In the genomic region with DNA sequence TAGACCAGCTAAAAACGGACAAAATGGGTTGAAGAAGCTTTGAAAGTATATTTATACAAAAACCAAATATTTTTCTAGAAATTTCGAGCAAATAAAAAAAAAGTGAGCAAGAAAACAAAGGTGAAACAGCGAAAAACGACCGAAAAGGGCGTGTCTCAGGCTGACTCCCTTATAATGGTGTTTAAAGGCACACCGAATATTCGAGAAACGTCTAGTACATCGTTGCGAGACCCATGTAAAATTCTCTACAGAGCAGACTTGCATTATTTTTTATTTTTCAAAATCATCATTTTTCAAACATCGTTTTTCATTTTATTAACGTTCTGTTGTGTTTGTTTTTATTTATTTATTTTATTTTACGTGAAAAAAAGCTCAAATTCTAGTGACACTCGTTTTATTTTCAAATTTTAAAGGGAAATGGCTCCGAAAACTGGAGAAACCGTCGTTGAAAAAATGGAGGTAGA, we compare ENCODE assay signal across 3 worm cellular contexts.
TF ChIP-seq lines count a peak whose summit lies in the region.

rpn-3 (plus strand) TSS at position 414 of the 464 bp plus-strand sequence.

TF ChIP-seq in whole organism, L1 larva, 84 proteins besides CTCF, POLR2A, EP300 and RAD21 (continued from another document and continues in another):
- TF ChIP-seq lsy-2 (tag; optimal IDR thresholded peaks at IDR 0.05; lab: Kevin White, UChicago) (peak; percentile 97), nhr-90 (tag; optimal IDR thresholded peaks at IDR 0.05; lab: Kevin White, UChicago; ENCODE audit: poor library complexity) (peak; percentile 94), dsc-1 (tag; optimal IDR thresholded peaks at IDR 0.05; lab: Kevin White, UChicago) (peak; percentile 98), nhr-77 (tag; optimal IDR thresholded peaks at IDR 0.05; lab: Kevin White, UChicago) (peak; percentile 95), nhr-71 (tag; optimal IDR thresholded peaks at IDR 0.05; lab: Kevin White, UChicago) (peak; percentile 98), pqm-1 (tag; optimal IDR thresholded peaks at IDR 0.05; lab: Kevin White, UChicago) (peak; percentile 53), xbp-1 (tag; optimal IDR thresholded peaks at IDR 0.05; lab: Kevin White, UChicago) (peak; percentile 96), C34B4.2 (tag; optimal IDR thresholded peaks at IDR 0.05; lab: Kevin White, UChicago) (no peak), isw-1 (GFP tag; IDR thresholded peaks at IDR 0.05; lab: Robert Waterston, UW) (peak; percentile 98), lin-14 (GFP tag; optimal IDR thresholded peaks at IDR 0.05; lab: Kevin White, UChicago) (peak; percentile 98), elt-3 (tag; optimal IDR thresholded peaks at IDR 0.05; lab: Kevin White, UChicago) (peak in 5 of 6 experiments; percentile 27 to 95 (median 90)), egl-13 (tag; optimal IDR thresholded peaks at IDR 0.05; lab: Kevin White, UChicago) (peak; percentile 95), ces-1 (GFP tag; optimal IDR thresholded peaks at IDR 0.05; lab: Kevin White, UChicago) (no peak), lin-15B (tag; optimal IDR thresholded peaks at IDR 0.05; lab: Kevin White, UChicago) (peak; percentile 96), pax-3 (tag; optimal IDR thresholded peaks at IDR 0.05; lab: Kevin White, UChicago) (peak; percentile 89), nhr-11 (tag; optimal IDR thresholded peaks at IDR 0.05; lab: Kevin White, UChicago) (peak; percentile 93), C16A3.4 (tag; optimal IDR thresholded peaks at IDR 0.05; lab: Kevin White, UChicago) (peak; percentile 99), snu-23 (GFP tag; optimal IDR thresholded peaks at IDR 0.05; lab: Kevin White, UChicago) (peak; percentile 99), mef-2 (tag; optimal IDR thresholded peaks at IDR 0.05; lab: Kevin White, UChicago) (peak; percentile 69), swsn-7 (tag; optimal IDR thresholded peaks at IDR 0.05; lab: Kevin White, UChicago) (peak; percentile 98), nhr-84 (tag; optimal IDR thresholded peaks at IDR 0.05; lab: Kevin White, UChicago) (no peak), elt-2 (tag; optimal IDR thresholded peaks at IDR 0.05; lab: Kevin White, UChicago) (peak; percentile 75), ets-5 (GFP tag; IDR thresholded peaks at IDR 0.05; lab: Robert Waterston, UW) (no peak), mep-1 (tag; optimal IDR thresholded peaks at IDR 0.05; lab: Kevin White, UChicago) (peak; percentile 99), fos-1 (tag; optimal IDR thresholded peaks at IDR 0.05; lab: Kevin White, UChicago) (peak; percentile 96), skn-1 (tag; optimal IDR thresholded peaks at IDR 0.05; lab: Kevin White, UChicago) (peak; percentile 100), nhr-12 (tag; optimal IDR thresholded peaks at IDR 0.05; lab: Kevin White, UChicago) (no peak), sup-37 (GFP tag; optimal IDR thresholded peaks at IDR 0.05; lab: Kevin White, UChicago) (peak; percentile 83), nhr-19 (GFP tag; conservative IDR thresholded peaks at IDR 0.05; lab: Robert Waterston, UW) (peak; percentile 97), nhr-28 (tag; optimal IDR thresholded peaks at IDR 0.05; lab: Kevin White, UChicago) (no peak), lin-35 (GFP tag; optimal IDR thresholded peaks at IDR 0.05; lab: Kevin White, UChicago) (peak; percentile 93), ceh-8 (GFP tag; optimal IDR thresholded peaks at IDR 0.05; lab: Kevin White, UChicago) (peak; percentile 85), sox-4 (tag; optimal IDR thresholded peaks at IDR 0.05; lab: Kevin White, UChicago) (peak; percentile 78), efl-3 (GFP tag; optimal IDR thresholded peaks at IDR 0.05; lab: Kevin White, UChicago) (peak; percentile 69), zag-1 (tag; optimal IDR thresholded peaks at IDR 0.05; lab: Kevin White, UChicago) (peak; percentile 63), unc-98 (GFP tag; IDR thresholded peaks at IDR 0.05; lab: Robert Waterston, UW) (peak; percentile 65; the same call in 1 of the 2 replicates), nhr-85 (tag; lab: Kevin White, UChicago) (peak; percentile 96), lin-13 (GFP tag; optimal IDR thresholded peaks at IDR 0.05; lab: Kevin White, UChicago) (peak; percentile 94), ama-1 (optimal IDR thresholded peaks at IDR 0.05; lab: Kevin White, UChicago) (peak; percentile 77), rnt-1 (tag; optimal IDR thresholded peaks at IDR 0.05; lab: Kevin White, UChicago) (peak; percentile 93), ceh-90 (tag; optimal IDR thresholded peaks at IDR 0.05; lab: Kevin White, UChicago) (peak; percentile 61), hpl-2 (GFP tag; optimal IDR thresholded peaks at IDR 0.05; lab: Kevin White, UChicago) (peak; percentile 67)

TF ChIP-seq in whole organism, L3 larva, 47 proteins besides CTCF, POLR2A, EP300 and RAD21 (continued from another document):
- TF ChIP-seq nhr-67 (tag; optimal IDR thresholded peaks at IDR 0.05; lab: Kevin White, UChicago) (no peak), zag-1 (tag; optimal IDR thresholded peaks at IDR 0.05; lab: Kevin White, UChicago) (no peak), nhr-77 (tag; optimal IDR thresholded peaks at IDR 0.05; lab: Kevin White, UChicago) (peak; percentile 85), nhr-43 (tag; optimal IDR thresholded peaks at IDR 0.05; lab: Kevin White, UChicago; ENCODE audit: poor library complexity, severe bottlenecking) (peak; percentile 94), nhr-23 (tag; optimal IDR thresholded peaks at IDR 0.05; lab: Kevin White, UChicago) (peak; percentile 98), egl-5 (tag; optimal IDR thresholded peaks at IDR 0.05; lab: Kevin White, UChicago) (peak; percentile 80), ZK546.5 (tag; optimal IDR thresholded peaks at IDR 0.05; lab: Kevin White, UChicago) (peak; percentile 43), daf-12 (tag; optimal IDR thresholded peaks at IDR 0.05; lab: Kevin White, UChicago) (no peak), snpc-4 (tag; optimal IDR thresholded peaks at IDR 0.05; lab: Kevin White, UChicago) (peak; percentile 83), aly-2 (tag; optimal IDR thresholded peaks at IDR 0.05; lab: Kevin White, UChicago) (no peak), nhr-25 (tag; optimal IDR thresholded peaks at IDR 0.05; lab: Kevin White, UChicago) (peak; percentile 95), ceh-28 (tag; optimal IDR thresholded peaks at IDR 0.05; lab: Kevin White, UChicago) (peak; percentile 85), elt-1 (tag; optimal IDR thresholded peaks at IDR 0.05; lab: Kevin White, UChicago) (peak; percentile 60), nhr-76 (tag; optimal IDR thresholded peaks at IDR 0.05; lab: Kevin White, UChicago) (peak; percentile 79), ama-1 (optimal IDR thresholded peaks at IDR 0.05; lab: Kevin White, UChicago) (peak; percentile 93), unc-62 (GFP tag; optimal IDR thresholded peaks at IDR 0.05; lab: Kevin White, UChicago) (no peak), mml-1 (tag; optimal IDR thresholded peaks at IDR 0.05; lab: Kevin White, UChicago) (peak; percentile 59), egl-27 (tag; optimal IDR thresholded peaks at IDR 0.05; lab: Kevin White, UChicago) (peak; percentile 56), ceh-16 (tag; optimal IDR thresholded peaks at IDR 0.05; lab: Kevin White, UChicago) (peak; percentile 45), lin-39 (tag; optimal IDR thresholded peaks at IDR 0.05; lab: Kevin White, UChicago) (peak; percentile 93), jun-1 (tag; optimal IDR thresholded peaks at IDR 0.05; lab: Kevin White, UChicago) (peak; percentile 95), eor-1 (tag; optimal IDR thresholded peaks at IDR 0.05; lab: Kevin White, UChicago) (peak in 1 of 2 experiments; percentile 89), fos-1 (tag; optimal IDR thresholded peaks at IDR 0.05; lab: Kevin White, UChicago) (peak; percentile 51), fkh-2 (tag; optimal IDR thresholded peaks at IDR 0.05; lab: Kevin White, UChicago) (peak; percentile 70), pha-4 (tag; optimal IDR thresholded peaks at IDR 0.05; lab: Kevin White, UChicago) (peak; percentile 100), sea-2 (GFP tag; optimal IDR thresholded peaks at IDR 0.05; lab: Kevin White, UChicago) (peak; percentile 98), ceh-82 (tag; optimal IDR thresholded peaks at IDR 0.05; lab: Kevin White, UChicago) (peak; percentile 72), nhr-237 (tag; optimal IDR thresholded peaks at IDR 0.05; lab: Kevin White, UChicago) (no peak), elt-2 (tag; optimal IDR thresholded peaks at IDR 0.05; lab: Kevin White, UChicago) (peak; percentile 70)

TF ChIP-seq in whole organism, young adult, 124 proteins besides CTCF, POLR2A, EP300 and RAD21 (continued from another document and continues in another):
- TF ChIP-seq lin-40 (tag; optimal IDR thresholded peaks at IDR 0.05; lab: Kevin White, UChicago) (peak; percentile 96), hrde-1 (tag; optimal IDR thresholded peaks at IDR 0.05; lab: Kevin White, UChicago; ENCODE audit: borderline replicate concordance) (peak; percentile 17), madf-3 (GFP tag; IDR thresholded peaks at IDR 0.05; lab: Robert Waterston, UW) (peak; percentile 94), ztf-28 (GFP tag; IDR thresholded peaks at IDR 0.05; lab: Robert Waterston, UW) (peak; percentile 68; the same call in 1 of the 2 replicates), madf-10 (tag; optimal IDR thresholded peaks at IDR 0.05; lab: Kevin White, UChicago) (peak; percentile 86), egl-44 (GFP tag; IDR thresholded peaks at IDR 0.05; lab: Robert Waterston, UW) (peak; percentile 67; the same call in 1 of the 2 replicates), Y53F4B.3 (GFP tag; IDR thresholded peaks at IDR 0.05; lab: Robert Waterston, UW) (no peak; the same call in 1 of the 2 replicates), snpc-4 (GFP tag; optimal IDR thresholded peaks at IDR 0.05; lab: Kevin White, UChicago) (peak; percentile 38), snpc-4 (tag; optimal IDR thresholded peaks at IDR 0.05; lab: Kevin White, UChicago) (peak; percentile 46 to 84 (median 66)), B0261.1 (tag; optimal IDR thresholded peaks at IDR 0.05; lab: Kevin White, UChicago) (peak; percentile 28), tlf-1 (GFP tag; optimal IDR thresholded peaks at IDR 0.05; lab: Kevin White, UChicago) (peak; percentile 96), rcor-1 (GFP tag; IDR thresholded peaks at IDR 0.05; lab: Robert Waterston, UW) (peak; percentile 94), F10E7.11 (tag; optimal IDR thresholded peaks at IDR 0.05; lab: Kevin White, UChicago) (no peak), lin-35 (GFP tag; optimal IDR thresholded peaks at IDR 0.05; lab: Kevin White, UChicago) (peak in 2 of 3 experiments; percentile 66 to 92), lin-54 (GFP tag; optimal IDR thresholded peaks at IDR 0.05; lab: Kevin White, UChicago) (peak; percentile 95), F33H1.4 (GFP tag; IDR thresholded peaks at IDR 0.05; lab: Robert Waterston, UW) (peak; percentile 100), nhr-80 (tag; optimal IDR thresholded peaks at IDR 0.05; lab: Kevin White, UChicago) (peak; percentile 19), pha-4 (tag; optimal IDR thresholded peaks at IDR 0.05; lab: Kevin White, UChicago) (peak; percentile 81), efl-1 (GFP tag; optimal IDR thresholded peaks at IDR 0.05; lab: Kevin White, UChicago) (peak; percentile 69), K11D2.4 (GFP tag; IDR thresholded peaks at IDR 0.05; lab: Robert Waterston, UW) (peak; percentile 93), C06A6.2 (GFP tag; conservative IDR thresholded peaks at IDR 0.05; lab: Robert Waterston, UW) (peak; percentile 84), pbrm-1 (GFP tag; IDR thresholded peaks at IDR 0.05; lab: Robert Waterston, UW) (peak; percentile 93), akir-1 (GFP tag; optimal IDR thresholded peaks at IDR 0.05; lab: Kevin White, UChicago) (no peak), cebp-1 (GFP tag; IDR thresholded peaks at IDR 0.05; lab: Robert Waterston, UW) (peak; percentile 65), cebp-1 (tag; optimal IDR thresholded peaks at IDR 0.05; lab: Kevin White, UChicago) (peak; percentile 77), unc-130 (GFP tag; optimal IDR thresholded peaks at IDR 0.05; lab: Kevin White, UChicago) (peak; percentile 49), nfya-2 (GFP tag; IDR thresholded peaks at IDR 0.05; lab: Robert Waterston, UW) (no peak), lir-1 (GFP tag; conservative IDR thresholded peaks at IDR 0.05; lab: Robert Waterston, UW) (peak; percentile 83), F39B2.1 (GFP tag; IDR thresholded peaks at IDR 0.05; lab: Robert Waterston, UW) (0 out of 2 replicates have a peak, but pooled peaks have one; percentile 71), rpc-1 (optimal IDR thresholded peaks at IDR 0.05; lab: Kevin White, UChicago) (peak; percentile 76), rpc-1 (tag; optimal IDR thresholded peaks at IDR 0.05; lab: Kevin White, UChicago) (peak; percentile 13), F52B5.7 (tag; optimal IDR thresholded peaks at IDR 0.05; lab: Kevin White, UChicago) (no peak), nhr-27 (tag; optimal IDR thresholded peaks at IDR 0.05; lab: Kevin White, UChicago) (no peak), Y79H2A.3 (GFP tag; conservative IDR thresholded peaks at IDR 0.05; lab: Robert Waterston, UW) (0 out of 2 replicates have a peak, but pooled peaks have one; percentile 56), ztf-6 (GFP tag; IDR thresholded peaks at IDR 0.05; lab: Robert Waterston, UW) (0 out of 2 replicates have a peak, but pooled peaks have one; percentile 13), bed-1 (GFP tag; IDR thresholded peaks at IDR 0.05; lab: Robert Waterston, UW) (no peak), hlh-12 (tag; optimal IDR thresholded peaks at IDR 0.05; lab: Kevin White, UChicago) (no peak), ztf-26 (tag; optimal IDR thresholded peaks at IDR 0.05; lab: Kevin White, UChicago) (peak; percentile 78), attf-6 (GFP tag; IDR thresholded peaks at IDR 0.05; lab: Robert Waterston, UW) (peak; percentile 48; the same call in 1 of the 2 replicates), ceh-40 (GFP tag; IDR thresholded peaks at IDR 0.05; lab: Robert Waterston, UW) (no peak), madf-8 (GFP tag; conservative IDR thresholded peaks at IDR 0.05; lab: Robert Waterston, UW) (peak; percentile 80), egrh-3 (GFP tag; IDR thresholded peaks at IDR 0.05; lab: Robert Waterston, UW) (no peak), ztf-25 (GFP tag; IDR thresholded peaks at IDR 0.05; lab: Robert Waterston, UW) (no peak), attf-3 (GFP tag; conservative IDR thresholded peaks at IDR 0.05; lab: Robert Waterston, UW) (peak; percentile 84), snpc-1.3 (tag; optimal IDR thresholded peaks at IDR 0.05; lab: Kevin White, UChicago; ENCODE audit: insufficient read depth) (peak; percentile 78), mxl-1 (tag; optimal IDR thresholded peaks at IDR 0.05; lab: Kevin White, UChicago) (no peak), nfyb-1 (GFP tag; IDR thresholded peaks at IDR 0.05; lab: Robert Waterston, UW) (peak; percentile 95), T26A5.8 (tag; optimal IDR thresholded peaks at IDR 0.05; lab: Kevin White, UChicago) (no peak), athp-1 (tag; optimal IDR thresholded peaks at IDR 0.05; lab: Kevin White, UChicago) (peak; percentile 79), D2030.7 (GFP tag; IDR thresholded peaks at IDR 0.05; lab: Robert Waterston, UW) (peak; percentile 87), chd-7 (tag; optimal IDR thresholded peaks at IDR 0.05; lab: Kevin White, UChicago) (peak; percentile 49), hmg-1.2 (GFP tag; IDR thresholded peaks at IDR 0.05; lab: Robert Waterston, UW) (peak; percentile 74), mel-28 (tag; optimal IDR thresholded peaks at IDR 0.05; lab: Kevin White, UChicago; ENCODE audit: borderline replicate concordance) (peak; percentile 3), snpc-3.4 (tag; optimal IDR thresholded peaks at IDR 0.05; lab: Kevin White, UChicago) (peak; percentile 93), ceh-58 (GFP tag; IDR thresholded peaks at IDR 0.05; lab: Robert Waterston, UW) (no peak), madf-6 (GFP tag; IDR thresholded peaks at IDR 0.05; lab: Robert Waterston, UW) (peak; percentile 96), ceh-91 (GFP tag; IDR thresholded peaks at IDR 0.05; lab: Robert Waterston, UW) (peak; percentile 80), let-526 (GFP tag; IDR thresholded peaks at IDR 0.05; lab: Robert Waterston, UW) (peak; percentile 83; the same call in 1 of the 2 replicates), rec-8 (tag; optimal IDR thresholded peaks at IDR 0.05; lab: Kevin White, UChicago) (peak in 1 of 2 experiments; percentile 26), F57A8.1 (GFP tag; optimal IDR thresholded peaks at IDR 0.05; lab: Kevin White, UChicago) (no peak), attf-5 (GFP tag; optimal IDR thresholded peaks at IDR 0.05; lab: Kevin White, UChicago) (peak; percentile 84), F57C9.4 (tag; optimal IDR thresholded peaks at IDR 0.05; lab: Kevin White, UChicago) (no peak), atf-7 (tag; optimal IDR thresholded peaks at IDR 0.05; lab: Kevin White, UChicago) (peak; percentile 89)
